Worm (Caenorhabditis elegans) whole organism, young adult: Measurements from ENCODE around the gene catp-2.

ENCODE experiments used
- B0261.1 ChIP-seq: sonication (generic microtip); optimal IDR thresholded peaks from 2 replicates; lab custom pipeline; 2016; ENCODE audit warnings: mild to moderate bottlenecking, missing genetic modification characterization, moderate library complexity, missing compliant biosample characterization
- F37B4.10 ChIP-seq: fragments of 200-800 bp; sonication (Bioruptor generic); IDR thresholded peaks from 2 replicates; pipeline ENCODE4 v1.3.6; 2022; ENCODE audit warnings: missing genetic modification characterization, missing compliant biosample characterization
- Y79H2A.3 ChIP-seq: fragments of 200-800 bp; sonication (Bioruptor generic); conservative IDR thresholded peaks from 2 replicates; pipeline ENCODE4 v1.3.6; 2022; ENCODE audit warnings: missing genetic modification reagents, missing genetic modification characterization, missing compliant biosample characterization
- ama-1 ChIP-seq, 3 experiments: fragments of 150-350 bp in 1 of 3; sonication (generic microtip) in 2 of 3; optimal IDR thresholded peaks; 2 replicates each; lab custom pipeline; 2014 to 2018; ENCODE audit warnings: missing biosample characterization in 2 of 3, missing genetic modification characterization in 2 of 3, missing genetic modification reagents in 2 of 3
- ceh-100 ChIP-seq: fragments of 200-800 bp; sonication (Bioruptor generic); IDR thresholded peaks from 2 replicates; pipeline ENCODE4 v1.3.6; 2022; ENCODE audit warnings: missing genetic modification reagents, missing genetic modification characterization, missing compliant biosample characterization
- lsy-27 ChIP-seq: sonication (generic microtip); optimal IDR thresholded peaks from 2 replicates; lab custom pipeline; 2017; ENCODE audit warnings: missing genetic modification characterization, mild to moderate bottlenecking, missing compliant biosample characterization, antibody characterized with exemption, missing genotype, borderline replicate concordance; ENCODE audit not compliant: insufficient read depth
- nfya-1 ChIP-seq: sonication (generic microtip); optimal IDR thresholded peaks from 2 replicates; lab custom pipeline; 2017; ENCODE audit warnings: antibody characterized with exemption, missing compliant biosample characterization, missing genetic modification characterization, borderline replicate concordance; ENCODE audit not compliant: insufficient read depth
- nfyb-1 ChIP-seq: fragments of 200-800 bp; sonication (Bioruptor generic); IDR thresholded peaks from 2 replicates; pipeline ENCODE4 v1.3.6; 2022; ENCODE audit warnings: missing genetic modification reagents, missing genetic modification characterization, missing compliant biosample characterization
- snpc-4 ChIP-seq, 5 experiments: fragments of 150-350 bp in 1 of 5; sonication (generic microtip) in 4 of 5; optimal IDR thresholded peaks; 2 replicates each; lab custom pipeline; 2014 to 2018; ENCODE audit warnings: missing genetic modification characterization in 5 of 5, missing biosample characterization in 3 of 5, antibody characterized with exemption in 2 of 5, mild to moderate bottlenecking in 2 of 5, missing compliant biosample characterization in 2 of 5, missing genotype in 2 of 5, moderate library complexity in 2 of 5, missing genetic modification reagents in 1 of 5
- unc-62 ChIP-seq: fragments of 150-350 bp; optimal IDR thresholded peaks from 2 replicates; lab custom pipeline; 2014; ENCODE audit warnings: missing biosample characterization, missing genetic modification reagents, missing genetic modification characterization

ce11 chrV:4894971-4895370 is 39.5 kb upstream of the catp-2 start, which contains the start of gene ugt-11:
- TF ChIP-seq unc-62 (GFP tag; lab: Kevin White, UChicago) = no peak
- no peak for TF ChIP-seq ceh-100 (GFP tag; lab: Robert Waterston, UW)
- TF ChIP-seq B0261.1 = no peak
- no peak for TF ChIP-seq nfya-1 (tag; lab: Kevin White, UChicago)
- TF ChIP-seq lsy-27 = no peak
- no peak for TF ChIP-seq nfyb-1 (GFP tag; lab: Robert Waterston, UW)
- TF ChIP-seq Y79H2A.3 = no peak
- TF ChIP-seq ama-1 (optimal IDR thresholded peaks at IDR 0.05; lab: Kevin White, UChicago) = no peak
- TF ChIP-seq ama-1 (GFP tag; optimal IDR thresholded peaks at IDR 0.05; lab: Kevin White, UChicago) = no peak
- no peak for TF ChIP-seq F37B4.10 (GFP tag; lab: Robert Waterston, UW)
- no peak for TF ChIP-seq snpc-4 (GFP tag; optimal IDR thresholded peaks at IDR 0.05; lab: Kevin White, UChicago)
- TF ChIP-seq snpc-4 (tag; optimal IDR thresholded peaks at IDR 0.05; lab: Kevin White, UChicago) = no peak
